Worm (Caenorhabditis elegans) whole organism, L4 larva: ENCODE results near the gene B0361.9.

Experiments used
- D1046.2 ChIP-seq: fragments of 200-800 bp; sonication (Bioruptor generic); IDR thresholded peaks from 2 replicates; pipeline ENCODE4 v1.3.6; 2022; ENCODE audit warnings: missing genetic modification characterization, missing compliant biosample characterization
- F10B5.3 ChIP-seq: sonication (generic microtip); optimal IDR thresholded peaks from 2 replicates; lab custom pipeline; 2016; ENCODE audit warnings: mild to moderate bottlenecking, missing genetic modification characterization, missing compliant biosample characterization
- F37D6.2 ChIP-seq: sonication (generic microtip); optimal IDR thresholded peaks from 2 replicates; lab custom pipeline; 2016; ENCODE audit warnings: mild to moderate bottlenecking, missing genetic modification characterization, missing compliant biosample characterization
- F44E2.7 ChIP-seq: fragments of 200-800 bp; sonication (Bioruptor generic); IDR thresholded peaks from 2 replicates; pipeline ENCODE4 v2.1.2; 2022; ENCODE audit warnings: missing genetic modification characterization, missing compliant biosample characterization
- T26A8.4 ChIP-seq: fragments of 200-800 bp; sonication (Bioruptor generic); IDR thresholded peaks from 2 replicates; pipeline ENCODE4 v1.3.6; 2022; ENCODE audit warnings: missing genetic modification characterization, missing compliant biosample characterization
- Y5F2A.4 ChIP-seq: fragments of 200-800 bp; sonication (Bioruptor generic); optimal IDR thresholded peaks from 2 replicates; lab custom pipeline; 2018; ENCODE audit warnings: mild to moderate bottlenecking, missing genetic modification characterization, missing compliant biosample characterization
- Y75B8A.6 ChIP-seq: fragments of 200-800 bp; sonication (Bioruptor generic); IDR thresholded peaks from 2 replicates; pipeline ENCODE4 v1.3.6; 2022; ENCODE audit warnings: missing genetic modification reagents, missing genetic modification characterization, missing compliant biosample characterization
- ZK337.2 ChIP-seq: fragments of 200-800 bp; sonication (Bioruptor generic); IDR thresholded peaks from 2 replicates; pipeline ENCODE4 v1.3.6; 2022; ENCODE audit warnings: missing genetic modification reagents, missing genetic modification characterization, missing compliant biosample characterization
- aha-1 ChIP-seq: fragments of 150-350 bp; peaks from one replicate; lab custom pipeline; 2014; ENCODE audit warnings: missing biosample characterization, missing genetic modification characterization
- aly-2 ChIP-seq: sonication (generic microtip); optimal IDR thresholded peaks from 2 replicates; lab custom pipeline; 2018; ENCODE audit warnings: missing biosample characterization, missing genetic modification characterization
- ama-1 ChIP-seq: fragments of 150-350 bp; optimal IDR thresholded peaks from 2 replicates; lab custom pipeline; 2014; ENCODE audit warnings: inconsistent platforms, mixed read lengths
- arid-1 ChIP-seq: fragments of 200-800 bp; sonication (Bioruptor generic); conservative IDR thresholded peaks from 2 replicates; pipeline ENCODE4 v1.3.6; 2022; ENCODE audit warnings: missing genetic modification reagents, missing genetic modification characterization, missing compliant biosample characterization
- ceh-28 ChIP-seq: fragments of 150-350 bp; optimal IDR thresholded peaks from 2 replicates; lab custom pipeline; 2014; ENCODE audit warnings: missing biosample characterization, missing genetic modification reagents, missing genetic modification characterization
- ceh-32 ChIP-seq: sonication (generic microtip); optimal IDR thresholded peaks from 2 replicates; lab custom pipeline; 2016; ENCODE audit warnings: mild to moderate bottlenecking, missing genetic modification characterization, missing compliant biosample characterization; ENCODE audit not compliant: poor library complexity
- ceh-44 ChIP-seq: fragments of 200-800 bp; sonication (Bioruptor generic); IDR thresholded peaks from 2 replicates; pipeline ENCODE4 v1.3.6; 2022; ENCODE audit warnings: missing genetic modification reagents, missing genetic modification characterization, missing compliant biosample characterization
- ceh-62 ChIP-seq: sonication (generic microtip); optimal IDR thresholded peaks from 2 replicates; lab custom pipeline; 2017; ENCODE audit warnings: missing biosample characterization, missing genetic modification characterization
- daf-16 ChIP-seq, 3 experiments: sonication (generic microtip); optimal IDR thresholded peaks; 2 replicates each; lab custom pipeline; 2016 to 2017; ENCODE audit warnings: missing genetic modification characterization in 3 of 3, missing genetic modification reagents in 3 of 3, mild to moderate bottlenecking in 2 of 3, missing compliant biosample characterization in 2 of 3, missing biosample characterization in 1 of 3, moderate library complexity in 1 of 3
- daf-19 ChIP-seq: fragments of 200-800 bp; sonication (Bioruptor generic); conservative IDR thresholded peaks from 2 replicates; pipeline ENCODE4 v1.3.6; 2022; ENCODE audit warnings: missing genetic modification characterization, missing compliant biosample characterization
- dmd-8 ChIP-seq: fragments of 200-800 bp; sonication (Bioruptor generic); IDR thresholded peaks from 2 replicates; pipeline ENCODE4 v1.3.6; 2022; ENCODE audit warnings: missing genetic modification characterization, missing compliant biosample characterization
- dmd-9 ChIP-seq: fragments of 200-800 bp; sonication (Bioruptor generic); IDR thresholded peaks from 2 replicates; pipeline ENCODE4 v1.3.6; 2022; ENCODE audit warnings: missing genetic modification reagents, missing genetic modification characterization, missing compliant biosample characterization
- duxl-1 ChIP-seq: sonication (generic microtip); optimal IDR thresholded peaks from 2 replicates; lab custom pipeline; 2016; ENCODE audit warnings: mild to moderate bottlenecking, missing genetic modification characterization, moderate library complexity, missing compliant biosample characterization; ENCODE audit not compliant: poor library complexity
- dve-1 ChIP-seq: sonication (generic microtip); optimal IDR thresholded peaks from 2 replicates; lab custom pipeline; 2017; ENCODE audit warnings: antibody characterized with exemption, mild to moderate bottlenecking, missing genetic modification characterization, missing compliant biosample characterization; ENCODE audit not compliant: insufficient read depth
- fos-1 ChIP-seq: fragments of 150-350 bp; optimal IDR thresholded peaks from 2 replicates; lab custom pipeline; 2014; ENCODE audit warnings: missing biosample characterization, missing genetic modification characterization
- hlh-11 ChIP-seq: fragments of 200-800 bp; sonication (Bioruptor generic); optimal IDR thresholded peaks from 2 replicates; lab custom pipeline; 2018; ENCODE audit warnings: mild to moderate bottlenecking, missing genetic modification characterization, missing compliant biosample characterization
- lin-15B ChIP-seq: fragments of 150-350 bp; sonication (generic microtip); optimal IDR thresholded peaks from 3 replicates; lab custom pipeline; 2014; ENCODE audit warnings: missing biosample characterization, missing genetic modification characterization
- lin-29 ChIP-seq: fragments of 200-800 bp; sonication (Bioruptor generic); IDR thresholded peaks from 2 replicates; pipeline ENCODE4 v1.3.6; 2022; ENCODE audit warnings: missing genetic modification reagents, missing genetic modification characterization, missing compliant biosample characterization
- lin-38 ChIP-seq: fragments of 200-800 bp; sonication (Bioruptor generic); IDR thresholded peaks from 2 replicates; pipeline ENCODE4 v1.3.6; 2022; ENCODE audit warnings: missing genetic modification reagents, missing genetic modification characterization, missing compliant biosample characterization
- lir-3 ChIP-seq: sonication (generic microtip); optimal IDR thresholded peaks from 2 replicates; lab custom pipeline; 2016; ENCODE audit warnings: mild to moderate bottlenecking, missing genetic modification characterization, missing compliant biosample characterization
- lsy-2 ChIP-seq, 2 experiments: fragments of 150-350 bp in 1 of 2; sonication (generic microtip) in 1 of 2; optimal IDR thresholded peaks; 2 replicates each; lab custom pipeline; 2014 to 2017; ENCODE audit warnings: missing biosample characterization in 2 of 2, missing genetic modification characterization in 2 of 2
- madf-5 ChIP-seq, 2 experiments: fragments of 200-800 bp; sonication (Bioruptor generic); IDR thresholded peaks; 2 replicates each; pipeline ENCODE4 v1.3.6; 2022; ENCODE audit warnings: missing compliant biosample characterization in 2 of 2, missing genetic modification characterization in 2 of 2
- mdt-29 ChIP-seq: fragments of 200-800 bp; sonication (Bioruptor generic); IDR thresholded peaks from 2 replicates; pipeline ENCODE4 v1.3.6; 2022; ENCODE audit warnings: missing genetic modification reagents, missing genetic modification characterization, missing compliant biosample characterization
- mep-1 ChIP-seq: fragments of 150-350 bp; sonication (generic microtip); optimal IDR thresholded peaks from 3 replicates; lab custom pipeline; 2014; ENCODE audit warnings: missing biosample characterization, missing genetic modification characterization
- mes-2 ChIP-seq: sonication (generic microtip); optimal IDR thresholded peaks from 2 replicates; lab custom pipeline; 2016; ENCODE audit warnings: missing genotype, mild to moderate bottlenecking, missing genetic modification characterization, missing compliant biosample characterization; ENCODE audit not compliant: poor library complexity, severe bottlenecking
- nhr-102 ChIP-seq: sonication (generic microtip); optimal IDR thresholded peaks from 2 replicates; lab custom pipeline; 2016; ENCODE audit warnings: mild to moderate bottlenecking, missing genetic modification characterization, moderate library complexity, missing compliant biosample characterization
- nhr-111 ChIP-seq: fragments of 200-800 bp; sonication (Bioruptor generic); optimal IDR thresholded peaks from 2 replicates; lab custom pipeline; 2018; ENCODE audit warnings: mild to moderate bottlenecking, missing genetic modification characterization, missing compliant biosample characterization
- nhr-42 ChIP-seq: fragments of 200-800 bp; sonication (Bioruptor generic); IDR thresholded peaks from 2 replicates; pipeline ENCODE4 v1.3.6; 2022; ENCODE audit warnings: missing genetic modification characterization, missing compliant biosample characterization
- nhr-6 ChIP-seq: fragments of 150-350 bp; optimal IDR thresholded peaks from 2 replicates; lab custom pipeline; 2014; ENCODE audit warnings: missing biosample characterization, missing genetic modification characterization
- nhr-76 ChIP-seq: fragments of 150-350 bp; optimal IDR thresholded peaks from 2 replicates; lab custom pipeline; 2014; ENCODE audit warnings: missing biosample characterization, missing genetic modification characterization
- nhr-77 ChIP-seq: fragments of 150-350 bp; optimal IDR thresholded peaks from 2 replicates; lab custom pipeline; 2014; ENCODE audit warnings: missing biosample characterization, missing genetic modification characterization
- php-3 ChIP-seq: fragments of 200-800 bp; sonication (Bioruptor generic); IDR thresholded peaks from 2 replicates; pipeline ENCODE4 v1.3.6; 2022; ENCODE audit warnings: missing genetic modification reagents, missing genetic modification characterization, missing compliant biosample characterization
- saeg-2 ChIP-seq: fragments of 200-800 bp; sonication (Bioruptor generic); IDR thresholded peaks from 2 replicates; pipeline ENCODE4 v1.3.6; 2022; ENCODE audit warnings: missing genetic modification reagents, missing genetic modification characterization, missing compliant biosample characterization
- sdz-12 ChIP-seq: fragments of 200-800 bp; sonication (Bioruptor generic); optimal IDR thresholded peaks from 2 replicates; lab custom pipeline; 2018; ENCODE audit warnings: mild to moderate bottlenecking, missing genetic modification characterization, missing compliant biosample characterization
- set-16 ChIP-seq: fragments of 200-800 bp; sonication (Bioruptor generic); IDR thresholded peaks from 2 replicates; pipeline ENCODE4 v1.3.6; 2022; ENCODE audit warnings: missing genetic modification reagents, missing genetic modification characterization, missing compliant biosample characterization
- snpc-1.2 ChIP-seq: fragments of 200-800 bp; sonication (Bioruptor generic); IDR thresholded peaks from 2 replicates; pipeline ENCODE4 v1.3.6; 2022; ENCODE audit warnings: missing genetic modification reagents, missing genetic modification characterization, missing compliant biosample characterization
- spr-3 ChIP-seq: fragments of 200-800 bp; sonication (Bioruptor generic); optimal IDR thresholded peaks from 2 replicates; lab custom pipeline; 2018; ENCODE audit warnings: mild to moderate bottlenecking, missing genetic modification characterization, missing compliant biosample characterization
- unc-130 ChIP-seq: sonication (generic microtip); optimal IDR thresholded peaks from 2 replicates; lab custom pipeline; 2016; ENCODE audit warnings: missing genetic modification reagents, missing genetic modification characterization, missing compliant biosample characterization
- unc-62 ChIP-seq, 3 experiments: fragments of 150-350 bp in 1 of 3; sonication (generic microtip); optimal IDR thresholded peaks in 2 of 3; peaks in 1 of 3; 1 replicate in 1 of 3; 2 replicates in 2 of 3; lab custom pipeline; 2014 to 2017; ENCODE audit warnings: missing biosample characterization in 3 of 3, missing genetic modification characterization in 3 of 3, missing genetic modification reagents in 3 of 3, missing genotype in 1 of 3
- zag-1 ChIP-seq: fragments of 150-350 bp; optimal IDR thresholded peaks from 2 replicates; lab custom pipeline; 2014; ENCODE audit warnings: missing biosample characterization, missing genetic modification characterization
- zip-11 ChIP-seq: fragments of 200-800 bp; sonication (Bioruptor generic); IDR thresholded peaks from 2 replicates; pipeline ENCODE4 v1.3.6; 2022; ENCODE audit warnings: missing genetic modification characterization, missing compliant biosample characterization
- zip-2 ChIP-seq: fragments of 150-350 bp; optimal IDR thresholded peaks from 2 replicates; lab custom pipeline; 2014; ENCODE audit warnings: missing biosample characterization, missing genetic modification characterization
- ztf-11 ChIP-seq: fragments of 150-350 bp; optimal IDR thresholded peaks from 2 replicates; lab custom pipeline; 2014; ENCODE audit warnings: missing biosample characterization, missing genetic modification characterization

Gene B0361.9

DNA sequence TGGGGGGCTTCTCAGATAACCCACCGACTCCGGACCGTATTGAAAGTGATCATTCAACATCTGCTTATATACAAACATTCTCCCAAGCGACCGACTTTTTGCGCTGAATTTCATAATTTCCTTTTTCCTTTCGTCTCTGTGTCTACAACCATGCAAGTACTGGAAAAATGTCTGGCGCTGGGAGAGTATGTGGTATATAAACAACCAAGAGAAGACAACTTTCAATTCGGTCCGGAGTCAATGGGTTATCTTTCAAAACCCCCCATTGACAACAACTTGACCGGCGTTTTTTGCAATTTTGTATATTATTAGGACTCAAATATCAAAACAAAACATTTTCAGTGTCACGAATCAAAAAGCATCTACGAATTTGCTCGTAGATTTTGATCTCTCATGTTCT lies 20.9 kb downstream of the B0361.9 start (continued):
- TF ChIP-seq lin-29 (GFP tag; lab: Robert Waterston, UW) (no peak), ceh-44 (GFP tag; lab: Robert Waterston, UW) (no peak), nhr-102 (tag; lab: Kevin White, UChicago) (peak; percentile 83), ztf-11 (tag; lab: Kevin White, UChicago) (no peak), unc-62 (GFP tag; optimal IDR thresholded peaks at IDR 0.05 in 1 of 2; lab: Kevin White, UChicago) (no peak), unc-62 (tag; optimal IDR thresholded peaks at IDR 0.05; lab: Kevin White, UChicago) (no peak), nhr-76 (no peak), nhr-77 (tag; lab: Kevin White, UChicago) (peak; percentile 90), sdz-12 (GFP tag; lab: Kevin White, UChicago) (peak; percentile 74), spr-3 (peak; percentile 28), T26A8.4 (peak; percentile 87), saeg-2 (GFP tag; lab: Robert Waterston, UW) (no peak), nhr-42 (peak; percentile 81), zip-2 (tag; lab: Kevin White, UChicago) (peak; percentile 89), zip-11 (GFP tag; lab: Robert Waterston, UW) (no peak), D1046.2 (GFP tag; lab: Robert Waterston, UW) (peak; percentile 45; the same call in 1 of the 2 replicates), daf-16 (GFP tag; optimal IDR thresholded peaks at IDR 0.05; lab: Kevin White, UChicago) (peak; percentile 1 to 86), daf-16 (tag; optimal IDR thresholded peaks at IDR 0.05; lab: Kevin White, UChicago) (peak; percentile 85), ama-1 (lab: Kevin White, UChicago) (no peak), F37D6.2 (peak; percentile 38), zag-1 (no peak), set-16 (GFP tag; lab: Robert Waterston, UW) (no peak), fos-1 (tag; lab: Kevin White, UChicago) (no peak), nhr-111 (GFP tag; lab: Kevin White, UChicago) (no peak), php-3 (GFP tag; lab: Robert Waterston, UW) (peak; percentile 70), F10B5.3 (tag; lab: Kevin White, UChicago) (no peak), aly-2 (tag; lab: Kevin White, UChicago) (no peak), aha-1 (tag; lab: Kevin White, UChicago) (peak; percentile 52), dve-1 (peak; percentile 96), unc-130 (GFP tag; lab: Kevin White, UChicago) (no peak), snpc-1.2 (GFP tag; lab: Robert Waterston, UW) (0 out of 2 replicates have a peak, but pooled peaks have one; percentile 30), Y5F2A.4 (GFP tag; lab: Kevin White, UChicago) (peak; percentile 63), F44E2.7 (GFP tag; lab: Robert Waterston, UW) (no peak), lsy-2 (tag; optimal IDR thresholded peaks at IDR 0.05; lab: Kevin White, UChicago) (peak in 1 of 2 experiments; percentile 89), mes-2 (tag; lab: Kevin White, UChicago) (peak; percentile 59), lir-3 (peak; percentile 4), ZK337.2 (peak; percentile 33; the same call in 1 of the 2 replicates), hlh-11 (tag; lab: Kevin White, UChicago) (peak; percentile 61), nhr-6 (tag; lab: Kevin White, UChicago) (no peak), lin-38 (GFP tag; lab: Robert Waterston, UW) (peak; percentile 84), ceh-28 (tag; lab: Kevin White, UChicago) (no peak), ceh-62 (tag; lab: Kevin White, UChicago) (no peak), dmd-9 (GFP tag; lab: Robert Waterston, UW) (peak; percentile 67; the same call in 1 of the 2 replicates), mep-1 (tag; lab: Kevin White, UChicago) (peak; percentile 83), mdt-29 (GFP tag; lab: Robert Waterston, UW) (no peak), duxl-1 (tag; lab: Kevin White, UChicago) (peak; percentile 72), madf-5 (GFP tag; IDR thresholded peaks at IDR 0.05; lab: Robert Waterston, UW) (no peak), ceh-32 (no peak), arid-1 (GFP tag; lab: Robert Waterston, UW) (no peak), daf-19 (GFP tag; lab: Robert Waterston, UW) (0 out of 2 replicates have a peak, but pooled peaks have one; percentile 48), dmd-8 (GFP tag; lab: Robert Waterston, UW) (no peak), lin-15B (tag; lab: Kevin White, UChicago) (no peak), Y75B8A.6 (GFP tag; lab: Robert Waterston, UW) (no peak; the same call in 1 of the 2 replicates)
